Worm (Caenorhabditis elegans) whole organism, L1 larva: Measurements from ENCODE around the gene srg-17.

Experiments used
- C04F5.9 ChIP-seq: sonication (generic microtip); optimal IDR thresholded peaks from 2 replicates; lab custom pipeline; 2016; ENCODE audit warnings: missing genetic modification characterization, missing compliant biosample characterization
- C16A3.4 ChIP-seq: fragments of 150-350 bp; optimal IDR thresholded peaks from 2 replicates; lab custom pipeline; 2014; ENCODE audit warnings: missing biosample characterization, missing genetic modification characterization
- C34B4.2 ChIP-seq: sonication (generic microtip); optimal IDR thresholded peaks from 2 replicates; lab custom pipeline; 2017; ENCODE audit warnings: mild to moderate bottlenecking, missing genetic modification characterization, missing compliant biosample characterization
- F16B12.6 ChIP-seq: fragments of 150-350 bp; optimal IDR thresholded peaks from 2 replicates; lab custom pipeline; 2014; ENCODE audit warnings: missing biosample characterization, missing genetic modification characterization
- aha-1 ChIP-seq: fragments of 150-350 bp; optimal IDR thresholded peaks from 2 replicates; lab custom pipeline; 2014; ENCODE audit warnings: missing biosample characterization, missing genetic modification characterization
- ama-1 ChIP-seq: fragments of 150-350 bp; optimal IDR thresholded peaks from 2 replicates; lab custom pipeline; 2014
- blmp-1 ChIP-seq: fragments of 150-350 bp; optimal IDR thresholded peaks from 2 replicates; lab custom pipeline; 2014; ENCODE audit warnings: missing biosample characterization, missing genetic modification characterization
- ceh-63 ChIP-seq: fragments of 200-800 bp; sonication (Bioruptor generic); optimal IDR thresholded peaks from 2 replicates; lab custom pipeline; 2018; ENCODE audit warnings: mild to moderate bottlenecking, missing genetic modification characterization, missing compliant biosample characterization
- ceh-82 ChIP-seq, 3 experiments: fragments of 150-350 bp in 1 of 3; sonication (generic microtip) in 2 of 3; optimal IDR thresholded peaks; 2 replicates each; lab custom pipeline; 2014 to 2017; ENCODE audit warnings: missing biosample characterization in 3 of 3, missing genetic modification characterization in 3 of 3
- ceh-88 ChIP-seq: fragments of 200-800 bp; sonication (Bioruptor generic); IDR thresholded peaks from 2 replicates; pipeline ENCODE4 v1.3.6; 2022; ENCODE audit warnings: missing genetic modification characterization, missing compliant biosample characterization
- dpl-1 ChIP-seq, 3 experiments: fragments of 150-350 bp in 2 of 3; sonication (generic microtip) in 1 of 3; optimal IDR thresholded peaks; 2 replicates each; lab custom pipeline; 2014 to 2017; ENCODE audit warnings: missing biosample characterization in 3 of 3, missing genetic modification characterization in 3 of 3, missing genetic modification reagents in 3 of 3
- dsc-1 ChIP-seq: sonication (generic microtip); optimal IDR thresholded peaks from 2 replicates; lab custom pipeline; 2016; ENCODE audit warnings: mild to moderate bottlenecking, missing genetic modification characterization, missing compliant biosample characterization
- efl-3 ChIP-seq: fragments of 200-800 bp; sonication (Bioruptor generic); optimal IDR thresholded peaks from 2 replicates; lab custom pipeline; 2018; ENCODE audit warnings: mild to moderate bottlenecking, missing genetic modification characterization, missing compliant biosample characterization
- egl-27 ChIP-seq, 2 experiments: fragments of 150-350 bp in 1 of 2; sonication (generic microtip); optimal IDR thresholded peaks; 3 replicates each; lab custom pipeline; 2017 to 2018; ENCODE audit warnings: missing biosample characterization in 2 of 2, missing genetic modification characterization in 2 of 2, missing genetic modification reagents in 2 of 2
- elt-2 ChIP-seq: sonication (generic microtip); optimal IDR thresholded peaks from 2 replicates; lab custom pipeline; 2016; ENCODE audit warnings: missing genetic modification characterization, mild to moderate bottlenecking, inconsistent platforms, missing compliant biosample characterization, missing genetic modification reagents
- ets-5 ChIP-seq: fragments of 200-800 bp; sonication (Bioruptor generic); IDR thresholded peaks from 2 replicates; pipeline ENCODE4 v1.3.6; 2022; ENCODE audit warnings: missing genetic modification characterization, missing compliant biosample characterization
- fkh-10 ChIP-seq: sonication (generic microtip); optimal IDR thresholded peaks from 2 replicates; lab custom pipeline; 2017; ENCODE audit warnings: missing biosample characterization, missing genetic modification reagents, missing genetic modification characterization
- fkh-8 ChIP-seq: sonication (generic microtip); optimal IDR thresholded peaks from 2 replicates; lab custom pipeline; 2016; ENCODE audit warnings: mild to moderate bottlenecking, missing genetic modification characterization, missing compliant biosample characterization
- fos-1 ChIP-seq: fragments of 150-350 bp; optimal IDR thresholded peaks from 2 replicates; lab custom pipeline; 2014; ENCODE audit warnings: missing biosample characterization, missing genetic modification characterization
- grh-1 ChIP-seq: fragments of 200-800 bp; sonication (Bioruptor generic); IDR thresholded peaks from 2 replicates; pipeline ENCODE4 v1.3.6; 2022; ENCODE audit warnings: missing genetic modification reagents, missing genetic modification characterization, missing compliant biosample characterization
- hlh-17 ChIP-seq: fragments of 200-800 bp; sonication (Bioruptor generic); optimal IDR thresholded peaks from 2 replicates; lab custom pipeline; 2018; ENCODE audit warnings: missing genetic modification characterization, mild to moderate bottlenecking, missing compliant biosample characterization, moderate library complexity, borderline replicate concordance
- isw-1 ChIP-seq: fragments of 200-800 bp; sonication (Bioruptor generic); IDR thresholded peaks from 2 replicates; pipeline ENCODE4 v1.3.6; 2022; ENCODE audit warnings: missing genetic modification characterization, missing compliant biosample characterization
- lin-13 ChIP-seq: fragments of 150-350 bp; optimal IDR thresholded peaks from 2 replicates; lab custom pipeline; 2014; ENCODE audit warnings: missing biosample characterization, missing genetic modification reagents, missing genetic modification characterization
- lin-14 ChIP-seq: fragments of 200-800 bp; sonication (Bioruptor generic); optimal IDR thresholded peaks from 2 replicates; lab custom pipeline; 2018; ENCODE audit warnings: mild to moderate bottlenecking, missing genetic modification characterization, moderate library complexity, missing compliant biosample characterization
- lin-15B ChIP-seq: fragments of 150-350 bp; sonication (generic microtip); optimal IDR thresholded peaks from 3 replicates; lab custom pipeline; 2014; ENCODE audit warnings: missing biosample characterization, missing genetic modification characterization
- lin-39 ChIP-seq: fragments of 150-350 bp; optimal IDR thresholded peaks from 2 replicates; lab custom pipeline; 2014; ENCODE audit warnings: missing biosample characterization, missing genetic modification reagents, missing genetic modification characterization
- mef-2 ChIP-seq: fragments of 150-350 bp; optimal IDR thresholded peaks from 2 replicates; lab custom pipeline; 2014; ENCODE audit warnings: missing biosample characterization, missing genetic modification characterization
- mep-1 ChIP-seq: fragments of 150-350 bp; optimal IDR thresholded peaks from 2 replicates; lab custom pipeline; 2014; ENCODE audit warnings: missing biosample characterization, missing genetic modification characterization
- nhr-11 ChIP-seq: fragments of 150-350 bp; optimal IDR thresholded peaks from 2 replicates; lab custom pipeline; 2014; ENCODE audit warnings: missing biosample characterization, missing genetic modification characterization
- nhr-20 ChIP-seq: sonication (generic microtip); optimal IDR thresholded peaks from 2 replicates; lab custom pipeline; 2016; ENCODE audit warnings: mild to moderate bottlenecking, missing genetic modification characterization, missing compliant biosample characterization
- nhr-237 ChIP-seq: fragments of 150-350 bp; optimal IDR thresholded peaks from 2 replicates; lab custom pipeline; 2014; ENCODE audit warnings: missing biosample characterization, missing genetic modification characterization
- nhr-28 ChIP-seq: fragments of 150-350 bp; optimal IDR thresholded peaks from 2 replicates; lab custom pipeline; 2014; ENCODE audit warnings: missing biosample characterization, missing genetic modification characterization
- nhr-77 ChIP-seq: fragments of 150-350 bp; optimal IDR thresholded peaks from 2 replicates; lab custom pipeline; 2014; ENCODE audit warnings: missing biosample characterization, missing genetic modification characterization
- nhr-90 ChIP-seq: sonication (generic microtip); optimal IDR thresholded peaks from 2 replicates; lab custom pipeline; 2016; ENCODE audit warnings: mild to moderate bottlenecking, missing genetic modification characterization, missing compliant biosample characterization; ENCODE audit not compliant: poor library complexity
- pag-3 ChIP-seq: sonication (generic microtip); optimal IDR thresholded peaks from 2 replicates; lab custom pipeline; 2017; ENCODE audit warnings: missing genetic modification characterization, mild to moderate bottlenecking, missing compliant biosample characterization, antibody characterized with exemption, borderline replicate concordance; ENCODE audit not compliant: insufficient read depth
- sptf-1 ChIP-seq: fragments of 150-350 bp; optimal IDR thresholded peaks from 2 replicates; lab custom pipeline; 2014; ENCODE audit warnings: missing biosample characterization, missing genetic modification characterization
- sup-37 ChIP-seq: fragments of 200-800 bp; sonication (Bioruptor generic); optimal IDR thresholded peaks from 2 replicates; lab custom pipeline; 2018; ENCODE audit warnings: mild to moderate bottlenecking, missing genetic modification characterization, missing compliant biosample characterization
- swsn-7 ChIP-seq: sonication (generic microtip); optimal IDR thresholded peaks from 2 replicates; lab custom pipeline; 2016; ENCODE audit warnings: missing genetic modification characterization, missing compliant biosample characterization
- tlp-1 ChIP-seq: fragments of 150-350 bp; optimal IDR thresholded peaks from 2 replicates; lab custom pipeline; 2014; ENCODE audit warnings: missing biosample characterization, missing genetic modification characterization
- unc-30 ChIP-seq: sonication (generic microtip); optimal IDR thresholded peaks from 2 replicates; lab custom pipeline; 2017; ENCODE audit warnings: missing biosample characterization, missing genetic modification characterization
- unc-62 ChIP-seq: fragments of 150-350 bp; optimal IDR thresholded peaks from 2 replicates; lab custom pipeline; 2014; ENCODE audit warnings: missing biosample characterization, missing genetic modification reagents, missing genetic modification characterization

srg-17 gene

ce11 chrII:12449849-12450248 is 23.7 kb upstream of the srg-17 start, which contains the start of gene sre-34:
sre-34 (plus strand) TSS chrII:12450149.
- TF ChIP-seq lin-39 (tag; lab: Kevin White, UChicago) (no peak), sptf-1 (tag; lab: Kevin White, UChicago) (no peak), ceh-63 (GFP tag; lab: Kevin White, UChicago) (no peak), egl-27 (tag; optimal IDR thresholded peaks at IDR 0.05; lab: Kevin White, UChicago) (no peak), swsn-7 (no peak)

DNA sequence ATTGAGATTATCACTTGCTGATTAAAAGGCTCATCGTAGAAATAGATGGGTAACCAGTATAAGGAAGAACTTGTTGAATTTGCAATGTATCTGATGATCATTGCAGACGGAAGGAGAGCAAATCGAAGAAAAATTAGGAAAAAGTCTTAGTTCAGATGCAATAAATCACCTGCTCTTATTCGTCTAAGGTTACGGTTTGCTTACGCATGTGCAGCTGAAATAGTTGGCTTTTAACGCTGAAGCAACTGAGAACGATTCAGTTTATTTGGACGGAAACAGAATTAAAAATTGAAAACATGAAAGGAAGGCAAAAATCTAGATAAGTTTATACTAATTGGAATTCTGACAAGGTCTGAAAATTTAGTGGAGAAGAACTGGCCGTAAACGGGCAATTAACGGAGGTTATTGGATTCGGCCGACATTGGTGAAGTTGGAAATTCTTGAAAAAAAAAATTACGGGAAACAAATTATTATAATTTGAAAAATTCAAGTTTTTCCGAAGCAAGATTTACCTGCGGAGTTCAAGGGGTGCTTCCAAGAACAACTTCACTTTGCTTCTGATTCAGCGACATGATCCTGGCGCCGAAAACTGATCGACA is 20.7 kb upstream of the srg-17 start, which contains the start of the genes sre-35 and sre-33:
Gene sre-35, minus strand, starts transcription at position 101 of the 599 bp plus-strand sequence.
Gene sre-33, plus strand, starts transcription at position 549 of the 599 bp plus-strand sequence.
- TF ChIP-seq lin-13 (no peak), nhr-20 (no peak), dsc-1 (no peak), ama-1 (no peak), F16B12.6 (no peak), lin-15B (tag; lab: Kevin White, UChicago) (no peak), isw-1 (GFP tag; lab: Robert Waterston, UW) (no peak), ceh-88 (GFP tag; lab: Robert Waterston, UW) (no peak), pag-3 (tag; lab: Kevin White, UChicago) (no peak), lin-39 (tag; lab: Kevin White, UChicago) (no peak), nhr-237 (tag; lab: Kevin White, UChicago) (no peak), fos-1 (tag; lab: Kevin White, UChicago) (no peak), mep-1 (tag; lab: Kevin White, UChicago) (no peak), nhr-77 (tag; lab: Kevin White, UChicago) (no peak), efl-3 (GFP tag; lab: Kevin White, UChicago) (no peak), fkh-10 (GFP tag; lab: Kevin White, UChicago) (no peak), tlp-1 (tag; lab: Kevin White, UChicago) (no peak), blmp-1 (tag; lab: Kevin White, UChicago) (no peak), aha-1 (tag; lab: Kevin White, UChicago) (no peak)

ce11 chrII:12456633-12457032 is 16.9 kb upstream of the srg-17 start, which contains the start of gene sre-32:
sre-32 (minus strand) TSS chrII:12456733.
- TF ChIP-seq C16A3.4, result no peak
- TF ChIP-seq lin-14 (GFP tag; lab: Kevin White, UChicago), result no peak
- TF ChIP-seq unc-62, result no peak
- no peak for TF ChIP-seq mef-2 (tag; lab: Kevin White, UChicago)
- TF ChIP-seq ceh-82 (tag; optimal IDR thresholded peaks at IDR 0.05; lab: Kevin White, UChicago), result no peak
- no peak for TF ChIP-seq sup-37 (GFP tag; lab: Kevin White, UChicago)
- no peak for TF ChIP-seq fkh-8 (tag; lab: Kevin White, UChicago)
- TF ChIP-seq nhr-237 (tag; lab: Kevin White, UChicago), result no peak
- TF ChIP-seq nhr-11, result no peak
- no peak for TF ChIP-seq aha-1 (tag; lab: Kevin White, UChicago)
- no peak for TF ChIP-seq ets-5 (GFP tag; lab: Robert Waterston, UW)
- no peak for TF ChIP-seq nhr-90 (tag; lab: Kevin White, UChicago)
- no peak for TF ChIP-seq C04F5.9 (tag; lab: Kevin White, UChicago)
- TF ChIP-seq hlh-17 (GFP tag; lab: Kevin White, UChicago), result no peak
- TF ChIP-seq unc-30 (tag; lab: Kevin White, UChicago), result no peak
- TF ChIP-seq nhr-28, result no peak
- TF ChIP-seq grh-1, result no peak
- TF ChIP-seq elt-2 (tag; lab: Kevin White, UChicago), result no peak
- TF ChIP-seq C34B4.2 (tag; lab: Kevin White, UChicago), result no peak
- TF ChIP-seq dpl-1 (GFP tag; optimal IDR thresholded peaks at IDR 0.05; lab: Kevin White, UChicago), result no peak
- TF ChIP-seq, all 84 proteins: peak for 0
